Fruit fly (Drosophila melanogaster) whole organism, prepupa: Measurements from ENCODE around the gene Elovl7.

Experiments used
- CG4318 ChIP-seq: fragments of 200-800 bp; sonication (Bioruptor generic); optimal IDR thresholded peaks from 3 replicates; lab custom pipeline; 2017; ENCODE audit warnings: missing biosample characterization, mild to moderate bottlenecking, missing genetic modification characterization
- CG6163 ChIP-seq: fragments of 200-800 bp; sonication (Bioruptor generic); IDR thresholded peaks from 3 replicates; pipeline ENCODE4 v1.3.6; 2022; ENCODE audit warnings: missing biosample characterization, missing genetic modification characterization
- CG9139 ChIP-seq: fragments of 200-800 bp; sonication (Bioruptor generic); optimal IDR thresholded peaks from 3 replicates; lab custom pipeline; 2017; ENCODE audit warnings: missing biosample characterization, mild to moderate bottlenecking, missing genetic modification characterization
- Hr4 ChIP-seq: fragments of 200-800 bp; sonication (Bioruptor generic); optimal IDR thresholded peaks from 3 replicates; lab custom pipeline; 2016; ENCODE audit warnings: missing biosample characterization, missing genetic modification characterization
- achi ChIP-seq: fragments of 200-800 bp; sonication (Bioruptor generic); optimal IDR thresholded peaks from 3 replicates; lab custom pipeline; 2016; ENCODE audit warnings: missing biosample characterization, missing genetic modification characterization
- dac ChIP-seq: fragments of 200-800 bp; sonication (Bioruptor generic); optimal IDR thresholded peaks from 2 replicates; lab custom pipeline; 2017; ENCODE audit warnings: missing biosample characterization, mild to moderate bottlenecking, missing genetic modification characterization

DNA sequence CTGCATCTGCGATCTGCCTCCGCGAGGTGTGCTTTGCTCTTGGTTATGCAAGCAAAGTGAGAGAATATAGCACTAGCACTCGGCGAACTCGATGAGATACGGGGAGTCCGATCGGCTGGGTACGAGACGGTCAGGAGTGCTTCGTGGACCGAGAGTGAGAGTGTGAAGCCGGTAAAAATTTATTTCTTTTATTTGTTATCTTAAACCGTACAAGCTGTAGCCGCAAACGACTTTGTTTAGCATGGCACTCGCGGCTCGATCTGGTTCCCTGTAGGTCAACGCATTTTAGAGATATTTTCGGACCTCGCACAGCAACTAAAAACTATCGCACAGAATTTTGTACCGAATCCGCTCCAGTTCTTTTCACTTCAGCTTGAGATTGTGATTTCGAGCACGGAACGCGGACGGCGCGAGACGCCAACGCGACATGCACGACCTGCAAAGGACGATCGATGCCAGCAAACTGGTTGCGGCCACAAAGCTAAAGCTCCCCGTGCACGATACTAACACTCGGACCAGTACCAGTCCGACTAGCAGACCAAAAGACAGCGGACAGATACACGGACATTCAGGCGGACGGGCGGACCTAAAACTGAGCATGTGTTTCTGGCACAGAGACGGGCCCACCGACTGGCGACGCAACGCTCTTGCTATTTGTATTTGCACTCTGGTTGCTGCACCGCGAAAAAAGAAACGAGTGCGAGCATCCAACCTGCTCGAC is 28.9 kb downstream of the Elovl7 start:
- TF ChIP-seq Hr4 (GFP tag; lab: Kevin White, UChicago) (no peak), CG4318 (GFP tag; lab: Kevin White, UChicago) (no peak), achi (GFP tag; lab: Kevin White, UChicago) (no peak), dac (GFP tag; lab: Kevin White, UChicago) (no peak), CG6163 (GFP tag; lab: Robert Waterston, UW) (peak; percentile 43; the same call in 2 of the 3 replicates), CG9139 (no peak)
